Fruit fly (Drosophila melanogaster) Kc167 (cell line): ENCODE measurements around the gene AANATL7.
"Not testable (repeated sequence)": the region's sequence is repeated elsewhere in the genome, so short reads cannot be mapped to it uniquely, and the experiment has no call there.

Experiments used
- Myc ChIP-seq: fragments of >200 bp; optimal IDR thresholded peaks from 2 replicates; lab custom pipeline; 2017; ENCODE audit warnings: missing external identifiers
- Sin3A ChIP-seq: fragments of >200 bp; optimal IDR thresholded peaks from 2 replicates; lab custom pipeline; 2018; ENCODE audit warnings: missing external identifiers
- h ChIP-seq: fragments of >200 bp; optimal IDR thresholded peaks from 3 replicates; lab custom pipeline; 2018; ENCODE audit warnings: missing external identifiers
- insv ChIP-seq: fragments of >200 bp; optimal IDR thresholded peaks from 3 replicates; lab custom pipeline; 2018; ENCODE audit warnings: missing external identifiers
- psq ChIP-seq: fragments of >200 bp; optimal IDR thresholded peaks from 2 replicates; lab custom pipeline; 2017; ENCODE audit warnings: missing external identifiers
- ttk ChIP-seq: sonication (Bioruptor generic); optimal IDR thresholded peaks from 2 replicates; lab custom pipeline; 2017; ENCODE audit warnings: missing external identifiers

AANATL7 gene

dm6 chrX:2592243-2592642 lies 11.5 kb downstream of the AANATL7 start:
- TF ChIP-seq insv (lab: Kevin White, UChicago), result no peak
- TF ChIP-seq ttk (lab: Kevin White, UChicago), result no peak
- TF ChIP-seq psq, result no peak
- no peak for TF ChIP-seq Sin3A (lab: Kevin White, UChicago)
- TF ChIP-seq Myc (lab: Kevin White, UChicago), result no peak
- TF ChIP-seq h (lab: Kevin White, UChicago), result no peak

DNA sequence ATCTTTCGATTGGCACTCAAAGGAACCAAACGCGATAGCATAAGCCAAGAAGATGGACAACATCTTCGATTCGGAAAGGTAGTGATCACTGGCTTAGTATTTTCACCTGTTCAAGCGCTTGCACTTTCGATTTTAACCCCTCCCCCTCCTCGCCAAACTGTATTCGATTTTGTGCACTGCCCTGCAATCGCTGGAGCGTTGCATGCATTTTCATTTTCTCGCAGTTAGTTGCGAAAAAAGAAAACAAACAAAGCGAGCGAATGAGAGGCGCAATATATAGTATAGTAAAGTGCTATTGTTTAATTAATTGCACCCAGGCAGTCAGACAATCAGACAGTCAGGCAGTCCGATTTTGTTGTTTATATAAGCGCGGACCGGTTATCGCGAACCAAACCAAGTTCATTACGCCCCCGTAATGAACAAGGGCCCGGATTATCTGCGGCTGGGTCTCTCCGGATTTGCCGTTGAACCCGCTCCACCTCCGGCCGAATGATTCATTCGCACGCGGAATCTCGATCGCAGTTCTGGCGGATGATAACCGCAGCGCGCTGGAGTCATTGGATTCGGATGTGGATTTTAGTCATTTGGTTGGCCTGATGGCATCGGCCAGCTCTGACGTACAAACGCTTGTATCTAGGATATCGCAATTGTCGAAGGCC lies 12.5 kb downstream of the AANATL7 start:
- TF ChIP-seq psq (no peak), h (lab: Kevin White, UChicago) (no peak), Myc (lab: Kevin White, UChicago) (no peak), insv (lab: Kevin White, UChicago) (no peak), Sin3A (lab: Kevin White, UChicago) (no peak), ttk (lab: Kevin White, UChicago) (no peak)

DNA sequence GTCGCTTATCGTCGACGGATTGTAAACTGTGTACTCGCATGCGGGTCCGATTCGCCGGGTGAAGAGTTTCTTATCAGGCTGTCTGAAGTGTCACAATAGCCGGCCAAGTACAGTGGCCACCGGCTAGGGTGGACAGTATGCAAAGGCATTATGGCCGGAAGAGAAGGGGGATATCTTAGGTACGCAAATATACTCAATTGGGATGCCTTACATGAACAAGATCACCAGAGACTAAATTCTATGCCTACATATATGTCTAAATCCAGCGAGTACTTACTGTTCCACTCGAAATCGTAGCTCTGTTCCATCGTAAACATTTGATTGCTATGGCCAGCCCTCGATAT lies 13.0 kb downstream of the AANATL7 start:
- TF ChIP-seq ttk (lab: Kevin White, UChicago) (no peak), psq (no peak), Sin3A (lab: Kevin White, UChicago) (no peak), Myc (lab: Kevin White, UChicago) (no peak), insv (lab: Kevin White, UChicago) (no peak), h (lab: Kevin White, UChicago) (no peak)

- TF ChIP-seq h (lab: Kevin White, UChicago) (no peak), psq (no peak), Sin3A (lab: Kevin White, UChicago) (no peak), Myc (lab: Kevin White, UChicago) (no peak), insv (lab: Kevin White, UChicago) (no peak), ttk (lab: Kevin White, UChicago) (no peak)
Measured at dm6 chrX:2603851-2604505, 23.2 kb downstream of the AANATL7 start, which contains the start of the genes Klp3A and Zw10. Gene Klp3A, minus strand, starts transcription at chrX:2604052. Gene Zw10, plus strand, starts transcription at chrX:2604197.

DNA sequence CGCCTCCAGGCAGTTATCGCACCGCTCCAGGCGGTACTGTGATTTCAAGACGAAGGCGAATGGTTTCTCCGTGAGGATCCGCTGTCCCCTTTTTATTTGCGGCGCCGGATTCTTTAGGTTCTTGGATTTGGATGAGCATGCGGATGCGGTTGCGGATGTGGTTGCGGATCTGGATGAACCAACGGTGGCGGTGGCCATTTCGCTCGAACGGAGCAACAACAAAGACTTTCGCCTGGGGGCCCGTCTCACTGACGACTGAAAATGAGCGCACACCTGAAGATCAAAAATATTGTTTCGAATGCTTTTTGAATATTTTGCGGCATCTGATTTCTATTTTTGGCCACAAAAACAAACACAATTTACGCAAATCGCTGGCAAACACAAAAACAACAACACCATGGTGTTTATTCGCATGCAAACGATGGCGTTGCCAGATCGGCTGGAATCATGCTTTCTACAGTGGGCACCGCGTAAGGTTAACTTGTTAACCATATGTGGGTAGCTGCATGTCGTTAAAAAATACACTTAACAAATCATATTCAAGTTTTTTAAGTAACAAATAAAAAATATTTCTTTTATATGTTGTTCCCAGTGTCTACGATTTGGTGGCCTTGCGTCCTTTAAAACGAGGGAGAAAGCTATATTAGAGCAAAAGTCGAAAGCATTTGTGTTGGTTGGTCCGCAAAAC lies 27.9 kb downstream of the AANATL7 start, which contains the start of gene Smyd3:
Gene Smyd3 (minus strand): TSS at position 407 of the 688 bp plus-strand sequence.
- no peak for TF ChIP-seq Sin3A (lab: Kevin White, UChicago)
- TF ChIP-seq Myc (lab: Kevin White, UChicago), result no peak
- TF ChIP-seq psq, result no peak

DNA sequence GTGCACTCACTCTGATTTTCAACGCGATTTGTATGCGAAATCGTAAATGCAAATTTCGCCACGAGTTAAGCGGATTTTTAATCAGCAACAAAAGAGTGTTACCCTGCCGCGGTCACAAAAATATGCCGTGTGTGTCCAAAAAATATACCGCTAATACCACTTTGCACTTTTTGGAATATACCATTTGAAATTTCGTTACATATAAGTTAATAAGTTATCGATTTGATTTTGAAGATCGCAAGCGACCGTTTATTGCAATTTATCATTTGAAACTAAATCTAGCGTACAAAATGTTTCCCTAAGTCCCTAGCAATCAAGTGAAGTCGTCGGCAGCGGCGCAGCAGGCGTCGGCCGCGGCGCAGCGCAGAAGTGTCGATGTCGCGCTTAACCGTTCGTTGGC lies 29.5 kb downstream of the AANATL7 start, which contains the start of gene eIF3g1:
Gene eIF3g1 (minus strand): TSS at position 101 of the 400 bp plus-strand sequence.
- TF ChIP-seq h, Myc, ttk (lab: Kevin White, UChicago): not testable (repeated sequence)

DNA sequence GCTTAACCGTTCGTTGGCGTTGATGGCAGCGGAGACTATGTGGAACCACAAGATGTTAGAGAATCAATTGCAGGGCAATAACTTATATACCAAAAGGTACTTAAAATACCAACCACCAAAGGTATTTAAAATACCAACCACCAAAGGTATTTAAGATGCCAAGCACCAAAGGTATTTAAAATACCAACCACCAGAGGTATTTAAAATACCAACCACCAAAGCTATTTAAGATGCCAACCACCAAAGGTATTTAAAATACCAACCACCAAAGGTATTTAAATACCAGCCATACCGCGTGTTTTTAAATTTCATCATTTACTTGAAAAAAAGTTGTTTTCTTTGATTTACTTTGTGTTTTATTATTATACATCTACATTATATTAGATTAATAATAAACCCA lies 36.7 kb downstream of the AANATL7 start:
- TF ChIP-seq h (lab: Kevin White, UChicago) (no peak), Sin3A (lab: Kevin White, UChicago) (no peak), psq (no peak), ttk (lab: Kevin White, UChicago) (no peak), insv (lab: Kevin White, UChicago) (no peak), Myc (lab: Kevin White, UChicago) (no peak)

dm6 chrX:2619651-2620050 lies 38.9 kb downstream of the AANATL7 start, which contains the start of the genes Tsp3A and Seipin:
Gene Tsp3A, minus strand, starts transcription at chrX:2619738.
Gene Seipin, plus strand, starts transcription at chrX:2619799.
- TF ChIP-seq Sin3A (lab: Kevin White, UChicago), result no peak

DNA sequence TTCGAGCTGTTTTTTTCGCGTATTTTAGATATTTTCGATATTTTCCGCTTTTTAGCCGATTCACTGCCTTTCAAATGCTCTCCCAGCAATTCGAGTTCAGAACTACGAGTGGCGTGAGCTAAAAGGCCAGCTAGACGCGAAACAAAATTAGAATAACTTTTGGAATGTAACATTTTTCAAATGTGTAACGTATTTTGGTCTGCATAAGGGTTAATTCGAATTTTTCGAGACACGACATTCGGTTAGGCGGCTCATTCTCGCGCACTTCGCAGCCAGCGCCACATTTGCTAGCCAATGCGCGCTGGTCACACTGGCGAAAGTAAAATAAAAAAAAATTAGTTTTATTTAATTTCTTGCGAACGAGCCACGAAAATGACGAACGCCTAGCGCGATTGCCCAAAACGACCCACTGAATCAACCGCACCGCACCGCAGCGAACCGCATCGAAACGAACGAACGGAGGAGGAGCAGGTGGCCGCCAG lies 43.8 kb downstream of the AANATL7 start, which contains the start of the genes brv3 and Pi4KIIIalpha:
Gene brv3 (minus strand): TSS at position 51 of the 482 bp plus-strand sequence.
Gene Pi4KIIIalpha (plus strand): TSS at position 280 of the 482 bp plus-strand sequence.
- TF ChIP-seq psq (no peak), insv (lab: Kevin White, UChicago) (no peak), ttk (lab: Kevin White, UChicago) (no peak), h (lab: Kevin White, UChicago) (no peak), Sin3A (lab: Kevin White, UChicago) (no peak), Myc (lab: Kevin White, UChicago) (no peak)

dm6 chrX:2625009-2625408 lies 44.3 kb downstream of the AANATL7 start:
- TF ChIP-seq h (lab: Kevin White, UChicago), result no peak
- TF ChIP-seq psq, result no peak
- no peak for TF ChIP-seq ttk (lab: Kevin White, UChicago)
- no peak for TF ChIP-seq Sin3A (lab: Kevin White, UChicago)
- no peak for TF ChIP-seq Myc (lab: Kevin White, UChicago)
- no peak for TF ChIP-seq insv (lab: Kevin White, UChicago)
